Fruit fly (Drosophila melanogaster) whole organism, embryonic: Measurements from ENCODE around the gene Obp19d.
A peak's percentile ranks its signal among the peaks of the same experiment; 100 is the strongest.

Experiments used
- Antp ChIP-seq: fragments of 200-800 bp; sonication (Bioruptor generic); optimal IDR thresholded peaks from 3 replicates; lab custom pipeline; 2016; ENCODE audit warnings: missing biosample characterization, missing genetic modification characterization
- B-H1 ChIP-seq: fragments of 200-800 bp; sonication (Bioruptor generic); IDR thresholded peaks from 3 replicates; pipeline ENCODE4 v1.3.6; 2022; ENCODE audit warnings: missing biosample characterization, missing genetic modification characterization
- CG10147 ChIP-seq: fragments of 200-800 bp; sonication (Bioruptor generic); optimal IDR thresholded peaks from 2 replicates; lab custom pipeline; 2019; ENCODE audit warnings: missing biosample characterization, mild to moderate bottlenecking, missing genetic modification characterization, moderate library complexity
- CG11085 ChIP-seq: fragments of 200-800 bp; sonication (Bioruptor generic); IDR thresholded peaks from 2 replicates; pipeline ENCODE4 v1.3.6; 2022; ENCODE audit warnings: missing biosample characterization, missing genetic modification characterization
- CG11456 ChIP-seq: fragments of 200-800 bp; sonication (Bioruptor generic); IDR thresholded peaks from 3 replicates; pipeline ENCODE4 v1.3.6; 2022; ENCODE audit warnings: missing biosample characterization, missing genetic modification characterization
- CG13287 ChIP-seq: fragments of 200-800 bp; sonication (Bioruptor generic); IDR thresholded peaks from 2 replicates; pipeline ENCODE4 v1.3.6; 2022; ENCODE audit warnings: missing biosample characterization, missing genetic modification characterization; ENCODE audit not compliant: partially characterized antibody
- CG17328 ChIP-seq: fragments of 200-800 bp; sonication (Bioruptor generic); IDR thresholded peaks from 2 replicates; pipeline ENCODE4 v1.3.6; 2022; ENCODE audit warnings: missing biosample characterization, missing genetic modification characterization
- CG2120 ChIP-seq: fragments of 200-800 bp; sonication (Bioruptor generic); optimal IDR thresholded peaks from 3 replicates; lab custom pipeline; 2016; ENCODE audit warnings: missing biosample characterization, missing genetic modification characterization
- CG31365 ChIP-seq: fragments of 200-800 bp; sonication (Bioruptor generic); optimal IDR thresholded peaks from 2 replicates; lab custom pipeline; 2018; ENCODE audit warnings: missing biosample characterization, mild to moderate bottlenecking, missing genetic modification characterization
- CG34224 ChIP-seq: fragments of 200-800 bp; sonication (Bioruptor generic); IDR thresholded peaks from 3 replicates; pipeline ENCODE4 v1.3.6; 2022; ENCODE audit warnings: missing biosample characterization, missing genetic modification characterization; ENCODE audit not compliant: partially characterized antibody
- CG43689 ChIP-seq: fragments of 200-800 bp; sonication (Bioruptor generic); IDR thresholded peaks from 2 replicates; pipeline ENCODE4 v1.3.6; 2022; ENCODE audit warnings: missing biosample characterization, missing genetic modification characterization
- CG4404 ChIP-seq: fragments of 200-800 bp; sonication (Bioruptor generic); IDR thresholded peaks from 2 replicates; pipeline ENCODE4 v1.3.6; 2022; ENCODE audit warnings: missing biosample characterization, missing genetic modification characterization
- CG5180 ChIP-seq: fragments of 200-800 bp; sonication (Bioruptor generic); optimal IDR thresholded peaks from 3 replicates; lab custom pipeline; 2017; ENCODE audit warnings: missing biosample characterization, missing genetic modification characterization, mild to moderate bottlenecking, moderate library complexity, missing genetic modification reagents
- CG6683 ChIP-seq: fragments of 200-800 bp; sonication (Bioruptor generic); optimal IDR thresholded peaks from 2 replicates; lab custom pipeline; 2017; ENCODE audit warnings: missing biosample characterization, mild to moderate bottlenecking, missing genetic modification characterization, missing genetic modification reagents
- CG7556 ChIP-seq: fragments of 200-800 bp; sonication (Bioruptor generic); optimal IDR thresholded peaks from 2 replicates; lab custom pipeline; 2017; ENCODE audit warnings: missing biosample characterization, mild to moderate bottlenecking, missing genetic modification characterization
- CG7745 ChIP-seq: fragments of 200-800 bp; sonication (Bioruptor generic); optimal IDR thresholded peaks from 2 replicates; lab custom pipeline; 2018; ENCODE audit warnings: missing biosample characterization, mild to moderate bottlenecking, missing genetic modification characterization, moderate library complexity
- CG7987 ChIP-seq: fragments of 200-800 bp; sonication (Bioruptor generic); optimal IDR thresholded peaks from 2 replicates; lab custom pipeline; 2018; ENCODE audit warnings: missing biosample characterization, mild to moderate bottlenecking, missing genetic modification characterization, moderate library complexity
- CG8478 ChIP-seq: fragments of >200 bp; optimal IDR thresholded peaks from 2 replicates; lab custom pipeline; 2018
- CG9817 ChIP-seq: fragments of 200-800 bp; sonication (Bioruptor generic); optimal IDR thresholded peaks from 2 replicates; lab custom pipeline; 2018; ENCODE audit warnings: missing biosample characterization, mild to moderate bottlenecking, missing genetic modification characterization, moderate library complexity
- CHES-1-like ChIP-seq: fragments of 200-800 bp; sonication (Bioruptor generic); optimal IDR thresholded peaks from 2 replicates; lab custom pipeline; 2016; ENCODE audit warnings: missing biosample characterization, missing genetic modification characterization
- Camta ChIP-seq: fragments of 200-800 bp; sonication (Bioruptor generic); optimal IDR thresholded peaks from 2 replicates; lab custom pipeline; 2016; ENCODE audit warnings: missing biosample characterization, missing genetic modification characterization
- Doc3 ChIP-seq: fragments of 200-800 bp; sonication (Bioruptor generic); IDR thresholded peaks from 3 replicates; pipeline ENCODE4 v1.3.6; 2022; ENCODE audit warnings: missing biosample characterization, missing genetic modification characterization; ENCODE audit not compliant: partially characterized antibody
- Hey ChIP-seq: fragments of 200-800 bp; sonication (Bioruptor generic); optimal IDR thresholded peaks from 3 replicates; lab custom pipeline; 2018; ENCODE audit warnings: missing biosample characterization, mild to moderate bottlenecking, missing genetic modification characterization
- HmgZ ChIP-seq: fragments of 200-800 bp; sonication (Bioruptor generic); optimal IDR thresholded peaks from 2 replicates; lab custom pipeline; 2018; ENCODE audit warnings: missing biosample characterization, mild to moderate bottlenecking, missing genetic modification characterization
- Jarid2 ChIP-seq: fragments of 200-800 bp; sonication (Bioruptor generic); optimal IDR thresholded peaks from 3 replicates; lab custom pipeline; 2017; ENCODE audit warnings: mild to moderate bottlenecking, missing biosample characterization, missing genetic modification reagents, missing genetic modification characterization
- MBD-R2 ChIP-seq: fragments of 200-800 bp; sonication (Bioruptor generic); IDR thresholded peaks from 2 replicates; pipeline ENCODE4 v1.3.6; 2022; ENCODE audit warnings: missing biosample characterization, missing genetic modification characterization
- Mad ChIP-seq: fragments of 200-800 bp; sonication (Bioruptor generic); optimal IDR thresholded peaks from 2 replicates; lab custom pipeline; 2016; ENCODE audit warnings: missing biosample characterization, missing genetic modification characterization
- Nf-YA ChIP-seq: fragments of 200-800 bp; sonication (Bioruptor generic); IDR thresholded peaks from 2 replicates; pipeline ENCODE4 v1.3.6; 2022; ENCODE audit warnings: missing biosample characterization, missing genetic modification characterization
- NfI ChIP-seq: fragments of 200-800 bp; sonication (Bioruptor generic); optimal IDR thresholded peaks from 3 replicates; lab custom pipeline; 2018; ENCODE audit warnings: missing biosample characterization, mild to moderate bottlenecking, missing genetic modification characterization, moderate library complexity
- Sin3A ChIP-seq: fragments of >200 bp; optimal IDR thresholded peaks from 2 replicates; lab custom pipeline; 2018
- Tbp ChIP-seq: fragments of >200 bp; optimal IDR thresholded peaks from 2 replicates; lab custom pipeline; 2018; ENCODE audit warnings: missing biosample characterization, missing genetic modification characterization
- Xbp1 ChIP-seq: fragments of 200-800 bp; sonication (Bioruptor generic); optimal IDR thresholded peaks from 3 replicates; lab custom pipeline; 2016; ENCODE audit warnings: missing biosample characterization, mild to moderate bottlenecking, missing genetic modification characterization
- ab ChIP-seq: fragments of 200-800 bp; sonication (Bioruptor generic); optimal IDR thresholded peaks from 2 replicates; lab custom pipeline; 2016; ENCODE audit warnings: missing biosample characterization, missing genetic modification characterization
- bowl ChIP-seq: fragments of 200-800 bp; sonication (Bioruptor generic); IDR thresholded peaks from 2 replicates; pipeline ENCODE4 v1.3.6; 2022; ENCODE audit warnings: missing biosample characterization, missing genetic modification characterization
- caup ChIP-seq: fragments of 200-800 bp; sonication (Bioruptor generic); optimal IDR thresholded peaks from 3 replicates; lab custom pipeline; 2017; ENCODE audit warnings: missing biosample characterization, mild to moderate bottlenecking, missing genetic modification characterization, moderate library complexity; ENCODE audit not compliant: severe bottlenecking
- ems ChIP-seq: fragments of 200-800 bp; sonication (Bioruptor generic); optimal IDR thresholded peaks from 3 replicates; lab custom pipeline; 2016; ENCODE audit warnings: missing biosample characterization, missing genetic modification characterization
- ftz-f1 ChIP-seq: fragments of 200-800 bp; sonication (Bioruptor generic); optimal IDR thresholded peaks from 2 replicates; lab custom pipeline; 2016; ENCODE audit warnings: missing biosample characterization, missing genetic modification characterization
- fu2 ChIP-seq: fragments of 200-800 bp; sonication (Bioruptor generic); optimal IDR thresholded peaks from 2 replicates; lab custom pipeline; 2016; ENCODE audit warnings: missing biosample characterization, missing genetic modification characterization
- gce ChIP-seq: fragments of 200-800 bp; sonication (Bioruptor generic); IDR thresholded peaks from 3 replicates; pipeline ENCODE4 v1.3.6; 2022; ENCODE audit warnings: missing biosample characterization, missing genetic modification characterization
- insv ChIP-seq, 2 experiments: fragments of 200-800 bp; sonication (Bioruptor generic); optimal IDR thresholded peaks; 3 replicates each; lab custom pipeline; 2016 to 2018; ENCODE audit warnings: missing biosample characterization in 2 of 2, missing genetic modification characterization in 2 of 2
- ken ChIP-seq: fragments of 200-800 bp; sonication (Bioruptor generic); IDR thresholded peaks from 3 replicates; pipeline ENCODE4 v1.3.6; 2022; ENCODE audit warnings: missing biosample characterization, missing genetic modification characterization
- knrl ChIP-seq: fragments of 200-800 bp; sonication (Bioruptor generic); IDR thresholded peaks from 3 replicates; pipeline ENCODE4 v1.3.6; 2022; ENCODE audit warnings: missing biosample characterization, missing genetic modification characterization; ENCODE audit not compliant: partially characterized antibody
- lbe ChIP-seq: fragments of 200-800 bp; sonication (Bioruptor generic); optimal IDR thresholded peaks from 2 replicates; lab custom pipeline; 2016; ENCODE audit warnings: missing biosample characterization, mild to moderate bottlenecking, missing genetic modification characterization
- lola ChIP-seq, 3 experiments: fragments of >200 bp in 2 of 3; fragments of 200-800 bp in 1 of 3; sonication (Bioruptor generic) in 1 of 3; optimal IDR thresholded peaks; 2 replicates each; lab custom pipeline; 2017 to 2019; ENCODE audit warnings: missing biosample characterization in 3 of 3, missing genetic modification characterization in 3 of 3, mild to moderate bottlenecking in 1 of 3, moderate library complexity in 1 of 3
- mam ChIP-seq: fragments of 200-800 bp; sonication (Bioruptor generic); optimal IDR thresholded peaks from 3 replicates; lab custom pipeline; 2016; ENCODE audit warnings: missing biosample characterization, missing genetic modification characterization
- stc ChIP-seq: fragments of 200-800 bp; sonication (Bioruptor generic); IDR thresholded peaks from 2 replicates; pipeline ENCODE4 v1.3.6; 2022; ENCODE audit warnings: missing biosample characterization, missing genetic modification characterization
- tgo ChIP-seq: fragments of 200-800 bp; sonication (Bioruptor generic); IDR thresholded peaks from 3 replicates; pipeline ENCODE4 v1.3.6; 2022; ENCODE audit warnings: missing biosample characterization, missing genetic modification characterization
- unc-4 ChIP-seq: fragments of 200-800 bp; sonication (Bioruptor generic); IDR thresholded peaks from 2 replicates; pipeline ENCODE4 v1.3.6; 2022; ENCODE audit warnings: missing biosample characterization, missing genetic modification characterization; ENCODE audit not compliant: partially characterized antibody
- zen2 ChIP-seq: fragments of 200-800 bp; sonication (Bioruptor generic); IDR thresholded peaks from 3 replicates; pipeline ENCODE4 v1.3.6; 2022; ENCODE audit warnings: missing biosample characterization, missing genetic modification characterization; ENCODE audit not compliant: partially characterized antibody

Gene Obp19d

DNA sequence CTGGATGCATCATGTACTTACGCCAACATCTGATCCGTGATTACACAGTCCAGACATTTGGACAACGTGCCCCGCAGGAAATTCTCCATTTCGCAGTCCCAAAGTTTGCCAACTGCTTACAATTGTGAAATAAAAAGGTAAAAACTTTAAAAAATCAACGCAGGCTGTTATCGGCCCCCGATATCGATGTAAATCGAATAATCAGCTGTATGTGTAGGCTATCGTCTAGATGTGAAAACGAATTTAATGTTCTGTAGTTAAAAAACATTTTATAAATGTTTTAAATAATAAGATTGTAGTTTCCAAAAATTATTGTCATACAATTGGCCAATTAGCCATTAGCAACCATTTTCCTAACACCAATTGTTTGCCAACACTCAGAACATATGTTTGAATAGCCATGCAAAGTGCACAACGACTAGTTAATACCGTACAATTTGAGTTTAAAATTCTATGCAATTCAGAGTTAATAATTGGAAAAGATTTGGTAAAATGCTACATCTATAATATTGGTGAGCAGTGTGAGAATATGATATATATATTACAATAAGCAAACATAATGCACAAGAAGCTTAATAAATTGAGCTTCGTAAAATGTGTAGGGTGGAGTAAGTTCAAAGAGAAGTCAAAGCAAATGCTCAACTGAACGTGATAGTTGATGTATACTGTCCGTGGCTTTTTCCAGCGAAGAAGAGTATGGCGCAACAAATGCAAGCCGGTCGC is 10.2 kb downstream of the Obp19d start, which contains the start of the genes CG11710 and mal (continued):
- peak; percentile 57; the same call in 1 of the 2 replicates for TF ChIP-seq CG11085 (GFP tag; lab: Robert Waterston, UW)
- TF ChIP-seq CG13287 (GFP tag; lab: Robert Waterston, UW), result peak; percentile 51
- peak; percentile 73 for TF ChIP-seq Xbp1 (GFP tag; lab: Kevin White, UChicago)
- TF ChIP-seq CG2120 (GFP tag; lab: Kevin White, UChicago), result peak; percentile 85
- peak; percentile 33; the same call in 1 of the 3 replicates for TF ChIP-seq gce (GFP tag; lab: Robert Waterston, UW)
- TF ChIP-seq CG43689 (GFP tag; lab: Robert Waterston, UW), result no peak; the same call in 1 of the 2 replicates
- TF ChIP-seq HmgZ (tag; lab: Kevin White, UChicago), result peak; percentile 57
- TF ChIP-seq lola (GFP tag; optimal IDR thresholded peaks at IDR 0.05; lab: Kevin White, UChicago), result peak in 1 of 3 experiments; percentile 53
- no peak for TF ChIP-seq ab (GFP tag; lab: Kevin White, UChicago)
- peak; percentile 67 for TF ChIP-seq Camta (GFP tag; lab: Kevin White, UChicago)
- TF ChIP-seq CG8478 (lab: Kevin White, UChicago), result no peak
- TF ChIP-seq CG7745 (tag; lab: Kevin White, UChicago), result no peak
- TF ChIP-seq CG5180 (GFP tag; lab: Kevin White, UChicago), result no peak
- peak; percentile 82 for TF ChIP-seq CG10147 (GFP tag; lab: Kevin White, UChicago)
- TF ChIP-seq Tbp, result no peak
- peak; percentile 53 for TF ChIP-seq fu2 (GFP tag; lab: Kevin White, UChicago)
- no peak for TF ChIP-seq CG17328 (GFP tag; lab: Robert Waterston, UW)
- peak; percentile 37; the same call in 1 of the 2 replicates for TF ChIP-seq unc-4 (GFP tag; lab: Robert Waterston, UW)
- TF ChIP-seq CG7987, result peak; percentile 47
- TF ChIP-seq Jarid2 (GFP tag; lab: Kevin White, UChicago), result no peak
- TF ChIP-seq CHES-1-like (GFP tag; lab: Kevin White, UChicago), result peak; percentile 29
- no peak for TF ChIP-seq knrl (GFP tag; lab: Robert Waterston, UW)
- TF ChIP-seq CG9817 (tag; lab: Kevin White, UChicago), result peak; percentile 67
- TF ChIP-seq MBD-R2 (GFP tag; lab: Robert Waterston, UW), result peak; percentile 41
- peak; percentile 45 for TF ChIP-seq B-H1
- TF ChIP-seq lbe (GFP tag; lab: Kevin White, UChicago), result peak; percentile 67
- no peak for TF ChIP-seq ken
- TF ChIP-seq Nf-YA (GFP tag; lab: Robert Waterston, UW), result 0 out of 2 replicates have a peak, but pooled peaks have one; percentile 35
- peak; percentile 64; the same call in 2 of the 3 replicates for TF ChIP-seq CG11456 (GFP tag; lab: Robert Waterston, UW)
- TF ChIP-seq CG6683 (GFP tag; lab: Kevin White, UChicago), result peak; percentile 70
- peak; percentile 58; the same call in 1 of the 2 replicates for TF ChIP-seq CG4404 (GFP tag; lab: Robert Waterston, UW)
- no peak for TF ChIP-seq caup (GFP tag; lab: Kevin White, UChicago)
- peak; percentile 58 for TF ChIP-seq stc (GFP tag; lab: Robert Waterston, UW)
- TF ChIP-seq Mad (GFP tag; lab: Kevin White, UChicago), result peak; percentile 21
- peak; percentile 74 for TF ChIP-seq CG7556 (GFP tag; lab: Kevin White, UChicago)
- no peak for TF ChIP-seq zen2 (GFP tag; lab: Robert Waterston, UW)
- peak in 1 of 2 experiments; percentile 7 for TF ChIP-seq insv (GFP tag; optimal IDR thresholded peaks at IDR 0.05; lab: Kevin White, UChicago)
- TF ChIP-seq Antp, result peak; percentile 50
- TF ChIP-seq mam, result peak; percentile 74
- peak; percentile 71 for TF ChIP-seq CG31365 (tag; lab: Kevin White, UChicago)
- TF ChIP-seq bowl (GFP tag; lab: Robert Waterston, UW), result no peak
- TF ChIP-seq Sin3A (lab: Kevin White, UChicago), result no peak
- TF ChIP-seq ems (GFP tag; lab: Kevin White, UChicago), result peak; percentile 72
- TF ChIP-seq ftz-f1 (GFP tag; lab: Kevin White, UChicago), result no peak
- no peak for TF ChIP-seq Hey (tag; lab: Kevin White, UChicago)
- peak; percentile 77 for TF ChIP-seq tgo (GFP tag; lab: Robert Waterston, UW)
- TF ChIP-seq CG34224 (GFP tag; lab: Robert Waterston, UW), result peak; percentile 51; the same call in 1 of the 3 replicates
- TF ChIP-seq Doc3 (GFP tag; lab: Robert Waterston, UW), result 0 out of 3 replicates have a peak, but pooled peaks have one; percentile 46
- TF ChIP-seq NfI (GFP tag; lab: Kevin White, UChicago), result peak; percentile 76
